Worm (Caenorhabditis elegans) whole organism, L4 larva: ENCODE results near the gene sre-32.

Experiments used
- daf-8 ChIP-seq: fragments of 200-800 bp; sonication (Bioruptor generic); IDR thresholded peaks from 2 replicates; pipeline ENCODE4 v1.3.6; 2022; ENCODE audit warnings: missing genetic modification characterization, missing compliant biosample characterization
- fos-1 ChIP-seq: fragments of 150-350 bp; optimal IDR thresholded peaks from 2 replicates; lab custom pipeline; 2014; ENCODE audit warnings: missing biosample characterization, missing genetic modification characterization
- lin-15B ChIP-seq: fragments of 150-350 bp; sonication (generic microtip); optimal IDR thresholded peaks from 3 replicates; lab custom pipeline; 2014; ENCODE audit warnings: missing biosample characterization, missing genetic modification characterization
- lin-38 ChIP-seq: fragments of 200-800 bp; sonication (Bioruptor generic); IDR thresholded peaks from 2 replicates; pipeline ENCODE4 v1.3.6; 2022; ENCODE audit warnings: missing genetic modification reagents, missing genetic modification characterization, missing compliant biosample characterization
- lsy-2 ChIP-seq, 2 experiments: fragments of 150-350 bp in 1 of 2; sonication (generic microtip) in 1 of 2; optimal IDR thresholded peaks; 2 replicates each; lab custom pipeline; 2014 to 2017; ENCODE audit warnings: missing biosample characterization in 2 of 2, missing genetic modification characterization in 2 of 2
- skn-1 ChIP-seq: fragments of 150-350 bp; optimal IDR thresholded peaks from 2 replicates; lab custom pipeline; 2014; ENCODE audit warnings: missing biosample characterization, missing genetic modification characterization
- unc-130 ChIP-seq: sonication (generic microtip); optimal IDR thresholded peaks from 2 replicates; lab custom pipeline; 2016; ENCODE audit warnings: missing genetic modification reagents, missing genetic modification characterization, missing compliant biosample characterization
- ztf-11 ChIP-seq: fragments of 150-350 bp; optimal IDR thresholded peaks from 2 replicates; lab custom pipeline; 2014; ENCODE audit warnings: missing biosample characterization, missing genetic modification characterization

- TF ChIP-seq ztf-11 (tag; lab: Kevin White, UChicago) (no peak), skn-1 (tag; lab: Kevin White, UChicago) (no peak), lsy-2 (tag; optimal IDR thresholded peaks at IDR 0.05; lab: Kevin White, UChicago) (no peak), lin-38 (no peak), lin-15B (no peak), unc-130 (no peak), daf-8 (no peak), fos-1 (tag; lab: Kevin White, UChicago) (no peak)
These were observed 19.8 kb downstream of the sre-32 start for ce11 chrII:12436717-12437116.
